Fruit fly (Drosophila melanogaster) whole organism, embryonic: ENCODE data around the gene Tbca.

Source experiments
- Ada2b ChIP-seq: fragments of 200-800 bp; sonication (Bioruptor generic); IDR thresholded peaks from 2 replicates; pipeline ENCODE4 v1.3.6; 2022; ENCODE audit warnings: missing biosample characterization, missing genetic modification characterization
- CG10147 ChIP-seq: fragments of 200-800 bp; sonication (Bioruptor generic); optimal IDR thresholded peaks from 2 replicates; lab custom pipeline; 2019; ENCODE audit warnings: missing biosample characterization, mild to moderate bottlenecking, missing genetic modification characterization, moderate library complexity
- CG10274 ChIP-seq: fragments of 200-800 bp; sonication (Bioruptor generic); optimal IDR thresholded peaks from 3 replicates; lab custom pipeline; 2017; ENCODE audit warnings: missing biosample characterization, mild to moderate bottlenecking, missing genetic modification characterization
- CG10565 ChIP-seq: fragments of 200-800 bp; sonication (Bioruptor generic); optimal IDR thresholded peaks from 3 replicates; lab custom pipeline; 2016; ENCODE audit warnings: missing biosample characterization, mild to moderate bottlenecking, missing genetic modification characterization
- CG10654 ChIP-seq: fragments of 200-800 bp; sonication (Bioruptor generic); optimal IDR thresholded peaks from 2 replicates; lab custom pipeline; 2016; ENCODE audit warnings: missing biosample characterization, missing genetic modification characterization
- CG13123 ChIP-seq: fragments of 200-800 bp; sonication (Bioruptor generic); optimal IDR thresholded peaks from 2 replicates; lab custom pipeline; 2016; ENCODE audit warnings: missing biosample characterization, missing genetic modification characterization
- CG14860 ChIP-seq: fragments of 200-800 bp; sonication (Bioruptor generic); IDR thresholded peaks from 3 replicates; pipeline ENCODE4 v1.3.6; 2022; ENCODE audit warnings: missing biosample characterization, missing genetic modification characterization; ENCODE audit not compliant: partially characterized antibody
- CG1832 ChIP-seq: fragments of 200-800 bp; sonication (Bioruptor generic); optimal IDR thresholded peaks from 2 replicates; lab custom pipeline; 2017; ENCODE audit warnings: missing biosample characterization, mild to moderate bottlenecking, missing genetic modification characterization, inconsistent platforms
- CG18619 ChIP-seq: fragments of 200-800 bp; sonication (Bioruptor generic); optimal IDR thresholded peaks from 3 replicates; lab custom pipeline; 2017; ENCODE audit warnings: missing biosample characterization, mild to moderate bottlenecking, missing genetic modification characterization
- CG31365 ChIP-seq: fragments of 200-800 bp; sonication (Bioruptor generic); optimal IDR thresholded peaks from 2 replicates; lab custom pipeline; 2018; ENCODE audit warnings: missing biosample characterization, mild to moderate bottlenecking, missing genetic modification characterization
- CG34376 ChIP-seq: fragments of 200-800 bp; sonication (Bioruptor generic); optimal IDR thresholded peaks from 2 replicates; lab custom pipeline; 2018; ENCODE audit warnings: missing biosample characterization, mild to moderate bottlenecking, missing genetic modification characterization
- CG3847 ChIP-seq: fragments of 200-800 bp; sonication (Bioruptor generic); IDR thresholded peaks from 2 replicates; pipeline ENCODE4 v1.3.6; 2022; ENCODE audit warnings: missing biosample characterization, missing genetic modification characterization
- CG4404 ChIP-seq: fragments of 200-800 bp; sonication (Bioruptor generic); IDR thresholded peaks from 2 replicates; pipeline ENCODE4 v1.3.6; 2022; ENCODE audit warnings: missing biosample characterization, missing genetic modification characterization
- CG5245 ChIP-seq: fragments of 200-800 bp; sonication (Bioruptor generic); optimal IDR thresholded peaks from 3 replicates; lab custom pipeline; 2016; ENCODE audit warnings: missing biosample characterization, missing genetic modification characterization
- CG6791 ChIP-seq: fragments of 200-800 bp; sonication (Bioruptor generic); IDR thresholded peaks from 3 replicates; pipeline ENCODE4 v1.3.6; 2022; ENCODE audit warnings: missing biosample characterization, missing genetic modification characterization; ENCODE audit not compliant: partially characterized antibody
- CG8924 ChIP-seq: fragments of 200-800 bp; optimal IDR thresholded peaks from 3 replicates; lab custom pipeline; 2019; ENCODE audit warnings: missing biosample characterization, mild to moderate bottlenecking, missing genetic modification characterization, moderate library complexity
- CG9932 ChIP-seq: fragments of 200-800 bp; sonication (Bioruptor generic); IDR thresholded peaks from 2 replicates; pipeline ENCODE4 v1.3.6; 2022; ENCODE audit warnings: missing biosample characterization, missing genetic modification characterization
- CkIIα-i1 ChIP-seq: fragments of 200-800 bp; sonication (Bioruptor generic); IDR thresholded peaks from 2 replicates; pipeline ENCODE4 v1.3.6; 2022; ENCODE audit warnings: missing biosample characterization, missing genetic modification characterization
- CrebB ChIP-seq: fragments of 200-800 bp; sonication (Bioruptor generic); optimal IDR thresholded peaks from 3 replicates; lab custom pipeline; 2018; ENCODE audit warnings: missing biosample characterization, mild to moderate bottlenecking, missing genetic modification characterization
- Dip3 ChIP-seq: fragments of 200-800 bp; sonication (Bioruptor generic); optimal IDR thresholded peaks from 3 replicates; lab custom pipeline; 2016; ENCODE audit warnings: missing biosample characterization, missing genetic modification characterization
- Doc2 ChIP-seq: fragments of 200-800 bp; sonication (Bioruptor generic); IDR thresholded peaks from 2 replicates; pipeline ENCODE4 v1.3.6; 2022; ENCODE audit warnings: missing biosample characterization, missing genetic modification characterization
- E2f2 ChIP-seq: fragments of 200-800 bp; sonication (Bioruptor generic); IDR thresholded peaks from 2 replicates; pipeline ENCODE4 v1.3.6; 2022; ENCODE audit warnings: missing biosample characterization, missing genetic modification characterization
- Fer3 ChIP-seq: fragments of 200-800 bp; sonication (Bioruptor generic); optimal IDR thresholded peaks from 2 replicates; lab custom pipeline; 2018; ENCODE audit warnings: missing biosample characterization, mild to moderate bottlenecking, missing genetic modification characterization, moderate library complexity
- HLH54F ChIP-seq: fragments of 200-800 bp; sonication (Bioruptor generic); optimal IDR thresholded peaks from 3 replicates; lab custom pipeline; 2016; ENCODE audit warnings: missing biosample characterization, missing genetic modification characterization
- Lpt ChIP-seq: fragments of >200 bp; optimal IDR thresholded peaks from 2 replicates; lab custom pipeline; 2018; ENCODE audit warnings: missing biosample characterization, missing genetic modification characterization
- MESR4 ChIP-seq: fragments of 200-800 bp; sonication (Bioruptor generic); optimal IDR thresholded peaks from 2 replicates; lab custom pipeline; 2018; ENCODE audit warnings: missing biosample characterization, mild to moderate bottlenecking, missing genetic modification characterization, moderate library complexity
- Med ChIP-seq: fragments of 200-800 bp; sonication (Bioruptor generic); peaks from one replicate; lab custom pipeline; 2016; ENCODE audit warnings: missing biosample characterization, missing genetic modification characterization, mild to moderate bottlenecking, inconsistent platforms, moderate library complexity
- Mes4 ChIP-seq: fragments of 200-800 bp; sonication (Bioruptor generic); optimal IDR thresholded peaks from 2 replicates; lab custom pipeline; 2016; ENCODE audit warnings: missing biosample characterization, missing genetic modification characterization
- NC2α ChIP-seq: fragments of 200-800 bp; sonication (Bioruptor generic); optimal IDR thresholded peaks from 2 replicates; lab custom pipeline; 2016; ENCODE audit warnings: missing biosample characterization, missing genetic modification characterization
- Nf-YB ChIP-seq: fragments of 200-800 bp; sonication (Bioruptor generic); optimal IDR thresholded peaks from 3 replicates; lab custom pipeline; 2019; ENCODE audit warnings: missing biosample characterization, mild to moderate bottlenecking, missing genetic modification characterization, moderate library complexity
- Pdp1 ChIP-seq, 2 experiments: fragments of 200-800 bp; sonication (Bioruptor generic); optimal IDR thresholded peaks; 3 replicates each; lab custom pipeline; 2016; ENCODE audit warnings: missing biosample characterization in 2 of 2, missing genetic modification characterization in 2 of 2, mild to moderate bottlenecking in 1 of 2, moderate library complexity in 1 of 2
- Poxn ChIP-seq: fragments of 200-800 bp; sonication (Bioruptor generic); IDR thresholded peaks from 2 replicates; pipeline ENCODE4 v1.3.6; 2022; ENCODE audit warnings: missing biosample characterization, missing genetic modification characterization
- aop ChIP-seq: fragments of 200-800 bp; sonication (Bioruptor generic); IDR thresholded peaks from 2 replicates; pipeline ENCODE4 v1.3.6; 2022; ENCODE audit warnings: missing biosample characterization, missing genetic modification characterization
- eyg ChIP-seq: fragments of 200-800 bp; sonication (Bioruptor generic); optimal IDR thresholded peaks from 3 replicates; lab custom pipeline; 2016; ENCODE audit warnings: missing biosample characterization, missing genetic modification characterization
- ham ChIP-seq: fragments of 200-800 bp; sonication (Bioruptor generic); IDR thresholded peaks from 2 replicates; pipeline ENCODE4 v1.3.6; 2022; ENCODE audit warnings: missing biosample characterization, missing genetic modification characterization
- hb ChIP-seq: fragments of 200-800 bp; sonication (Bioruptor generic); IDR thresholded peaks from 3 replicates; pipeline ENCODE4 v1.3.6; 2022; ENCODE audit warnings: missing biosample characterization, missing genetic modification characterization; ENCODE audit not compliant: partially characterized antibody
- hkb ChIP-seq, 2 experiments: fragments of 200-800 bp in 1 of 2; fragments of >200 bp in 1 of 2; sonication (Bioruptor generic) in 1 of 2; IDR thresholded peaks in 1 of 2; optimal IDR thresholded peaks in 1 of 2; 2 replicates each; pipeline versions ENCODE4 v1.3.6 to Lab custom; 2017 to 2022; ENCODE audit warnings: missing biosample characterization in 1 of 2, missing genetic modification characterization in 1 of 2
- kay ChIP-seq: fragments of 200-800 bp; sonication (Bioruptor generic); optimal IDR thresholded peaks from 2 replicates; lab custom pipeline; 2016; ENCODE audit warnings: missing biosample characterization, missing genetic modification characterization
- knrl ChIP-seq: fragments of 200-800 bp; sonication (Bioruptor generic); IDR thresholded peaks from 3 replicates; pipeline ENCODE4 v1.3.6; 2022; ENCODE audit warnings: missing biosample characterization, missing genetic modification characterization; ENCODE audit not compliant: partially characterized antibody
- lab ChIP-seq: fragments of 200-800 bp; sonication (Bioruptor generic); optimal IDR thresholded peaks from 3 replicates; lab custom pipeline; 2017; ENCODE audit warnings: missing biosample characterization, missing genetic modification characterization, mild to moderate bottlenecking, moderate library complexity, missing genetic modification reagents
- mam ChIP-seq: fragments of 200-800 bp; sonication (Bioruptor generic); optimal IDR thresholded peaks from 3 replicates; lab custom pipeline; 2016; ENCODE audit warnings: missing biosample characterization, missing genetic modification characterization
- mld ChIP-seq: fragments of 200-800 bp; sonication (Bioruptor generic); IDR thresholded peaks from 3 replicates; pipeline ENCODE4 v1.3.6; 2022; ENCODE audit warnings: missing biosample characterization, missing genetic modification characterization; ENCODE audit not compliant: partially characterized antibody
- pho ChIP-seq: fragments of 200-800 bp; sonication (Bioruptor generic); optimal IDR thresholded peaks from 2 replicates; lab custom pipeline; 2016; ENCODE audit warnings: missing biosample characterization, missing genetic modification characterization
- tgo ChIP-seq: fragments of 200-800 bp; sonication (Bioruptor generic); IDR thresholded peaks from 3 replicates; pipeline ENCODE4 v1.3.6; 2022; ENCODE audit warnings: missing biosample characterization, missing genetic modification characterization
- tll ChIP-seq, 2 experiments: fragments of 200-800 bp in 1 of 2; fragments of >200 bp in 1 of 2; sonication (Bioruptor generic) in 1 of 2; optimal IDR thresholded peaks; 2 replicates each; lab custom pipeline; 2017 to 2019; ENCODE audit warnings: missing biosample characterization in 2 of 2, missing genetic modification characterization in 2 of 2, mild to moderate bottlenecking in 1 of 2, moderate library complexity in 1 of 2
- tx ChIP-seq: fragments of 200-800 bp; sonication (Bioruptor generic); optimal IDR thresholded peaks from 2 replicates; lab custom pipeline; 2016; ENCODE audit warnings: missing biosample characterization, missing genetic modification characterization
- zen ChIP-seq: fragments of 200-800 bp; sonication (Bioruptor generic); optimal IDR thresholded peaks from 3 replicates; lab custom pipeline; 2018; ENCODE audit warnings: missing biosample characterization, mild to moderate bottlenecking, missing genetic modification characterization, moderate library complexity
- zfh2 ChIP-seq: fragments of 200-800 bp; sonication (Bioruptor generic); optimal IDR thresholded peaks from 2 replicates; lab custom pipeline; 2016; ENCODE audit warnings: missing biosample characterization, missing genetic modification characterization

Gene Tbca

dm6 chr3R:31717299-31718167 lies 25.8 kb upstream of the Tbca start (continued):
- TF ChIP-seq pho (GFP tag; lab: Kevin White, UChicago): peak; percentile 71
- peak; percentile 39 for TF ChIP-seq CG10274 (GFP tag; lab: Kevin White, UChicago)
- TF ChIP-seq Fer3 (tag; lab: Kevin White, UChicago): peak; percentile 57
- no peak for TF ChIP-seq CG1832
- TF ChIP-seq CG10654 (GFP tag; lab: Kevin White, UChicago): peak; percentile 52
- peak; percentile 58 for TF ChIP-seq Mes4 (GFP tag; lab: Kevin White, UChicago)
- TF ChIP-seq CrebB (tag; lab: Kevin White, UChicago): no peak
- peak; percentile 61 for TF ChIP-seq Dip3
- no peak for TF ChIP-seq Poxn (GFP tag; lab: Robert Waterston, UW)
- TF ChIP-seq Doc2: no peak
- TF ChIP-seq CG18619 (GFP tag; lab: Kevin White, UChicago): peak; percentile 65
- TF ChIP-seq HLH54F (GFP tag; lab: Kevin White, UChicago): peak; percentile 66
- no peak for TF ChIP-seq CG4404
- no peak for TF ChIP-seq ham
- TF ChIP-seq mld (GFP tag; lab: Robert Waterston, UW): no peak
- peak; percentile 59 for TF ChIP-seq CG9932
- TF ChIP-seq Med (GFP tag; lab: Kevin White, UChicago): peak; percentile 94
- TF ChIP-seq kay (GFP tag; lab: Kevin White, UChicago): peak; percentile 47
- peak; percentile 44; the same call in 1 of the 2 replicates for TF ChIP-seq Ada2b (GFP tag; lab: Robert Waterston, UW)
- no peak for TF ChIP-seq CkIIα-i1
- no peak for TF ChIP-seq aop
- peak; percentile 37 for TF ChIP-seq Nf-YB
- peak; percentile 43; the same call in 1 of the 2 replicates for TF ChIP-seq CG3847 (GFP tag; lab: Robert Waterston, UW)
- TF ChIP-seq tgo (GFP tag; lab: Robert Waterston, UW): peak; percentile 51; the same call in 2 of the 3 replicates
- no peak for TF ChIP-seq CG14860 (GFP tag; lab: Robert Waterston, UW)
- no peak for TF ChIP-seq hkb (optimal IDR thresholded peaks at IDR 0.05; lab: Kevin White, UChicago)
- peak; percentile 75 for TF ChIP-seq hkb (GFP tag; IDR thresholded peaks at IDR 0.05; lab: Robert Waterston, UW)
- no peak for TF ChIP-seq hb (GFP tag; lab: Robert Waterston, UW)
- TF ChIP-seq CG10565 (GFP tag; lab: Kevin White, UChicago): no peak
- no peak for TF ChIP-seq MESR4 (GFP tag; lab: Kevin White, UChicago)
- peak; percentile 29 for TF ChIP-seq CG34376 (GFP tag; lab: Kevin White, UChicago)
- peak; percentile 43; the same call in 1 of the 2 replicates for TF ChIP-seq E2f2 (GFP tag; lab: Robert Waterston, UW)
- no peak for TF ChIP-seq CG13123 (GFP tag; lab: Kevin White, UChicago)
- TF ChIP-seq CG5245 (GFP tag; lab: Kevin White, UChicago): no peak
- peak; percentile 41 for TF ChIP-seq CG8924 (tag; lab: Kevin White, UChicago)
- peak; percentile 78 for TF ChIP-seq lab (GFP tag; lab: Kevin White, UChicago)
- TF ChIP-seq zen (tag; lab: Kevin White, UChicago): no peak
- no peak for TF ChIP-seq NC2α
- peak; percentile 25 to 47 for TF ChIP-seq Pdp1 (GFP tag; optimal IDR thresholded peaks at IDR 0.05; lab: Kevin White, UChicago)
- TF ChIP-seq mam (GFP tag; lab: Kevin White, UChicago): peak; percentile 66
- peak; percentile 57 for TF ChIP-seq zfh2
- no peak for TF ChIP-seq Lpt (GFP tag; lab: Kevin White, UChicago)
- peak; percentile 72 for TF ChIP-seq CG10147 (GFP tag; lab: Kevin White, UChicago)
- TF ChIP-seq tll (GFP tag; optimal IDR thresholded peaks at IDR 0.05; lab: Kevin White, UChicago): no peak
- no peak for TF ChIP-seq CG6791 (GFP tag; lab: Robert Waterston, UW)
- peak; percentile 59 for TF ChIP-seq tx (GFP tag; lab: Kevin White, UChicago)
- no peak for TF ChIP-seq CG31365
- TF ChIP-seq knrl (GFP tag; lab: Robert Waterston, UW): no peak
- TF ChIP-seq eyg (GFP tag; lab: Kevin White, UChicago): peak; percentile 18
